Fruit fly (Drosophila melanogaster) whole organism, embryonic: ENCODE data around the gene ct.

Experiments used
- CG10654 ChIP-seq: fragments of 200-800 bp; sonication (Bioruptor generic); optimal IDR thresholded peaks from 2 replicates; lab custom pipeline; 2016; ENCODE audit warnings: missing biosample characterization, missing genetic modification characterization
- CG11093 ChIP-seq: fragments of 200-800 bp; sonication (Bioruptor generic); IDR thresholded peaks from 3 replicates; pipeline ENCODE4 v1.3.6; 2022; ENCODE audit warnings: missing biosample characterization, missing genetic modification characterization
- CG11723 ChIP-seq: fragments of 200-800 bp; sonication (Bioruptor generic); optimal IDR thresholded peaks from 2 replicates; lab custom pipeline; 2017; ENCODE audit warnings: missing biosample characterization, mild to moderate bottlenecking, missing genetic modification characterization
- CG12236 ChIP-seq: fragments of 200-800 bp; sonication (Bioruptor generic); optimal IDR thresholded peaks from 2 replicates; lab custom pipeline; 2016; ENCODE audit warnings: missing biosample characterization, missing genetic modification characterization
- CG12299 ChIP-seq: fragments of 200-800 bp; sonication (Bioruptor generic); optimal IDR thresholded peaks from 2 replicates; lab custom pipeline; 2018; ENCODE audit warnings: missing biosample characterization, mild to moderate bottlenecking, missing genetic modification characterization
- CG12659 ChIP-seq: fragments of 200-800 bp; sonication (Bioruptor generic); optimal IDR thresholded peaks from 3 replicates; lab custom pipeline; 2017; ENCODE audit warnings: mild to moderate bottlenecking, missing biosample characterization, missing genetic modification reagents, missing genetic modification characterization
- CG1603 ChIP-seq: fragments of 200-800 bp; sonication (Bioruptor generic); optimal IDR thresholded peaks from 2 replicates; lab custom pipeline; 2019; ENCODE audit warnings: missing biosample characterization, mild to moderate bottlenecking, missing genetic modification characterization, moderate library complexity
- CG17612 ChIP-seq: fragments of 200-800 bp; sonication (Bioruptor generic); IDR thresholded peaks from 2 replicates; pipeline ENCODE4 v1.3.6; 2022; ENCODE audit warnings: missing biosample characterization, missing genetic modification characterization
- CG1792 ChIP-seq: fragments of 200-800 bp; sonication (Bioruptor generic); optimal IDR thresholded peaks from 2 replicates; lab custom pipeline; 2016; ENCODE audit warnings: missing biosample characterization, missing genetic modification characterization
- CG34422 ChIP-seq: fragments of 200-800 bp; sonication (Bioruptor generic); IDR thresholded peaks from 3 replicates; pipeline ENCODE4 v1.3.6; 2022; ENCODE audit warnings: missing biosample characterization, missing genetic modification characterization
- CG42726 ChIP-seq: fragments of 200-800 bp; sonication (Bioruptor generic); IDR thresholded peaks from 2 replicates; pipeline ENCODE4 v1.3.6; 2022; ENCODE audit warnings: missing biosample characterization, missing genetic modification characterization; ENCODE audit not compliant: partially characterized antibody
- CG43689 ChIP-seq: fragments of 200-800 bp; sonication (Bioruptor generic); IDR thresholded peaks from 2 replicates; pipeline ENCODE4 v1.3.6; 2022; ENCODE audit warnings: missing biosample characterization, missing genetic modification characterization
- CG9609 ChIP-seq: fragments of 200-800 bp; sonication (Bioruptor generic); optimal IDR thresholded peaks from 3 replicates; lab custom pipeline; 2016; ENCODE audit warnings: missing biosample characterization, missing genetic modification characterization
- Drgx ChIP-seq: fragments of 200-800 bp; sonication (Bioruptor generic); IDR thresholded peaks from 2 replicates; pipeline ENCODE4 v1.3.6; 2022; ENCODE audit warnings: missing biosample characterization, missing genetic modification characterization
- HHEX ChIP-seq: fragments of 200-800 bp; sonication (Bioruptor generic); optimal IDR thresholded peaks from 3 replicates; lab custom pipeline; 2017; ENCODE audit warnings: missing biosample characterization, mild to moderate bottlenecking, missing genetic modification characterization, missing genetic modification reagents
- HmgD ChIP-seq: fragments of 200-800 bp; sonication (Bioruptor generic); optimal IDR thresholded peaks from 3 replicates; lab custom pipeline; 2016; ENCODE audit warnings: missing biosample characterization, missing genetic modification characterization
- Hmr ChIP-seq: fragments of 200-800 bp; sonication (Bioruptor generic); optimal IDR thresholded peaks from 3 replicates; lab custom pipeline; 2017; ENCODE audit warnings: mild to moderate bottlenecking, missing biosample characterization, missing genetic modification reagents, missing genetic modification characterization
- Hr78 ChIP-seq, 2 experiments: fragments of 200-800 bp in 1 of 2; fragments of >200 bp in 1 of 2; sonication (Bioruptor generic) in 1 of 2; optimal IDR thresholded peaks; 2 replicates each; lab custom pipeline; 2017 to 2019; ENCODE audit warnings: missing biosample characterization in 2 of 2, missing genetic modification characterization in 2 of 2, mild to moderate bottlenecking in 1 of 2, moderate library complexity in 1 of 2
- Jarid2 ChIP-seq: fragments of 200-800 bp; sonication (Bioruptor generic); optimal IDR thresholded peaks from 3 replicates; lab custom pipeline; 2017; ENCODE audit warnings: mild to moderate bottlenecking, missing biosample characterization, missing genetic modification reagents, missing genetic modification characterization
- Kr ChIP-seq: fragments of 200-800 bp; sonication (Bioruptor generic); optimal IDR thresholded peaks from 2 replicates; lab custom pipeline; 2017; ENCODE audit warnings: missing biosample characterization, mild to moderate bottlenecking, missing genetic modification characterization
- Lpt ChIP-seq: fragments of >200 bp; optimal IDR thresholded peaks from 2 replicates; lab custom pipeline; 2018; ENCODE audit warnings: missing biosample characterization, missing genetic modification characterization
- Mes4 ChIP-seq: fragments of 200-800 bp; sonication (Bioruptor generic); optimal IDR thresholded peaks from 2 replicates; lab custom pipeline; 2016; ENCODE audit warnings: missing biosample characterization, missing genetic modification characterization
- PHDP ChIP-seq: fragments of 200-800 bp; sonication (Bioruptor generic); optimal IDR thresholded peaks from 3 replicates; lab custom pipeline; 2018; ENCODE audit warnings: missing biosample characterization, mild to moderate bottlenecking, missing genetic modification characterization, moderate library complexity
- Ravus ChIP-seq: fragments of 200-800 bp; sonication (Bioruptor generic); IDR thresholded peaks from 2 replicates; pipeline ENCODE4 v1.3.6; 2022; ENCODE audit warnings: missing biosample characterization, missing genetic modification characterization
- Sin3A ChIP-seq: fragments of >200 bp; optimal IDR thresholded peaks from 2 replicates; lab custom pipeline; 2018
- Trl ChIP-seq, 3 experiments: fragments of >200 bp in 2 of 3; fragments of 200-800 bp in 1 of 3; sonication (Bioruptor generic) in 1 of 3; optimal IDR thresholded peaks; 2 replicates in 1 of 3; 3 replicates in 2 of 3; lab custom pipeline; 2016 to 2017; ENCODE audit warnings: missing biosample characterization in 1 of 3, missing genetic modification characterization in 1 of 3
- YL-1 ChIP-seq: fragments of 200-800 bp; sonication (Bioruptor generic); optimal IDR thresholded peaks from 3 replicates; lab custom pipeline; 2017; ENCODE audit warnings: missing biosample characterization, mild to moderate bottlenecking, missing genetic modification characterization
- ap ChIP-seq: fragments of 200-800 bp; sonication (Bioruptor generic); IDR thresholded peaks from 2 replicates; pipeline ENCODE4 v1.3.6; 2022; ENCODE audit warnings: missing biosample characterization, missing genetic modification characterization
- cad ChIP-seq: fragments of >200 bp; optimal IDR thresholded peaks from 2 replicates; lab custom pipeline; 2017; ENCODE audit warnings: missing biosample characterization, missing genetic modification characterization
- ci ChIP-seq: fragments of 200-800 bp; sonication (Bioruptor generic); IDR thresholded peaks from 3 replicates; pipeline ENCODE4 v1.3.6; 2022; ENCODE audit warnings: missing biosample characterization, missing genetic modification characterization
- crp ChIP-seq, 2 experiments: fragments of 200-800 bp; sonication (Bioruptor generic); optimal IDR thresholded peaks; 2 replicates in 1 of 2; 3 replicates in 1 of 2; lab custom pipeline; 2017; ENCODE audit warnings: missing biosample characterization in 2 of 2, missing genetic modification characterization in 2 of 2, mild to moderate bottlenecking in 1 of 2, moderate library complexity in 1 of 2
- cwo ChIP-seq: fragments of 200-800 bp; sonication (Bioruptor generic); optimal IDR thresholded peaks from 3 replicates; lab custom pipeline; 2017; ENCODE audit warnings: missing biosample characterization, missing genetic modification characterization, mild to moderate bottlenecking, moderate library complexity, missing genetic modification reagents
- fd64A ChIP-seq: fragments of 200-800 bp; sonication (Bioruptor generic); optimal IDR thresholded peaks from 3 replicates; lab custom pipeline; 2018; ENCODE audit warnings: missing biosample characterization, mild to moderate bottlenecking, missing genetic modification characterization
- her ChIP-seq: fragments of 200-800 bp; sonication (Bioruptor generic); optimal IDR thresholded peaks from 2 replicates; lab custom pipeline; 2016; ENCODE audit warnings: missing biosample characterization, missing genetic modification characterization
- ind ChIP-seq: fragments of 200-800 bp; sonication (Bioruptor generic); optimal IDR thresholded peaks from 3 replicates; lab custom pipeline; 2016; ENCODE audit warnings: missing biosample characterization, missing genetic modification characterization
- lab ChIP-seq: fragments of 200-800 bp; sonication (Bioruptor generic); optimal IDR thresholded peaks from 3 replicates; lab custom pipeline; 2017; ENCODE audit warnings: missing biosample characterization, missing genetic modification characterization, mild to moderate bottlenecking, moderate library complexity, missing genetic modification reagents
- lbe ChIP-seq: fragments of 200-800 bp; sonication (Bioruptor generic); optimal IDR thresholded peaks from 2 replicates; lab custom pipeline; 2016; ENCODE audit warnings: missing biosample characterization, mild to moderate bottlenecking, missing genetic modification characterization
- lola ChIP-seq, 3 experiments: fragments of >200 bp in 2 of 3; fragments of 200-800 bp in 1 of 3; sonication (Bioruptor generic) in 1 of 3; optimal IDR thresholded peaks; 2 replicates each; lab custom pipeline; 2017 to 2019; ENCODE audit warnings: missing biosample characterization in 3 of 3, missing genetic modification characterization in 3 of 3, mild to moderate bottlenecking in 1 of 3, moderate library complexity in 1 of 3
- luna ChIP-seq: fragments of 200-800 bp; sonication (Bioruptor generic); optimal IDR thresholded peaks from 2 replicates; lab custom pipeline; 2016; ENCODE audit warnings: missing biosample characterization, missing genetic modification characterization
- maf-S ChIP-seq: fragments of 200-800 bp; sonication (Bioruptor generic); optimal IDR thresholded peaks from 2 replicates; lab custom pipeline; 2016; ENCODE audit warnings: missing biosample characterization, missing genetic modification characterization
- odd ChIP-seq: fragments of 200-800 bp; sonication (Bioruptor generic); optimal IDR thresholded peaks from 2 replicates; lab custom pipeline; 2017; ENCODE audit warnings: missing biosample characterization, mild to moderate bottlenecking, missing genetic modification characterization
- prd ChIP-seq, 3 experiments: fragments of >200 bp in 2 of 3; fragments of 200-800 bp in 1 of 3; sonication (Bioruptor generic) in 1 of 3; optimal IDR thresholded peaks in 2 of 3; IDR thresholded peaks in 1 of 3; 2 replicates in 2 of 3; 3 replicates in 1 of 3; pipeline versions ENCODE4 v1.3.6 to Lab custom; 2017 to 2022; ENCODE audit warnings: missing biosample characterization in 1 of 3, missing genetic modification characterization in 1 of 3
- pros ChIP-seq: fragments of 200-800 bp; sonication (Bioruptor generic); optimal IDR thresholded peaks from 3 replicates; lab custom pipeline; 2019; ENCODE audit warnings: missing biosample characterization, mild to moderate bottlenecking, missing genetic modification characterization, moderate library complexity
- pum ChIP-seq: fragments of 200-800 bp; sonication (Bioruptor generic); optimal IDR thresholded peaks from 2 replicates; lab custom pipeline; 2016; ENCODE audit warnings: missing biosample characterization, missing genetic modification characterization
- repo ChIP-seq: fragments of 200-800 bp; sonication (Bioruptor generic); optimal IDR thresholded peaks from 2 replicates; lab custom pipeline; 2016; ENCODE audit warnings: missing biosample characterization, missing genetic modification characterization
- sna ChIP-seq: fragments of 200-800 bp; sonication (Bioruptor generic); IDR thresholded peaks from 2 replicates; pipeline ENCODE4 v1.3.6; 2022; ENCODE audit warnings: missing biosample characterization, missing genetic modification characterization; ENCODE audit not compliant: partially characterized antibody
- unpg ChIP-seq: fragments of 200-800 bp; sonication (Bioruptor generic); optimal IDR thresholded peaks from 3 replicates; lab custom pipeline; 2018; ENCODE audit warnings: missing biosample characterization, mild to moderate bottlenecking, missing genetic modification characterization, moderate library complexity

ct gene

DNA sequence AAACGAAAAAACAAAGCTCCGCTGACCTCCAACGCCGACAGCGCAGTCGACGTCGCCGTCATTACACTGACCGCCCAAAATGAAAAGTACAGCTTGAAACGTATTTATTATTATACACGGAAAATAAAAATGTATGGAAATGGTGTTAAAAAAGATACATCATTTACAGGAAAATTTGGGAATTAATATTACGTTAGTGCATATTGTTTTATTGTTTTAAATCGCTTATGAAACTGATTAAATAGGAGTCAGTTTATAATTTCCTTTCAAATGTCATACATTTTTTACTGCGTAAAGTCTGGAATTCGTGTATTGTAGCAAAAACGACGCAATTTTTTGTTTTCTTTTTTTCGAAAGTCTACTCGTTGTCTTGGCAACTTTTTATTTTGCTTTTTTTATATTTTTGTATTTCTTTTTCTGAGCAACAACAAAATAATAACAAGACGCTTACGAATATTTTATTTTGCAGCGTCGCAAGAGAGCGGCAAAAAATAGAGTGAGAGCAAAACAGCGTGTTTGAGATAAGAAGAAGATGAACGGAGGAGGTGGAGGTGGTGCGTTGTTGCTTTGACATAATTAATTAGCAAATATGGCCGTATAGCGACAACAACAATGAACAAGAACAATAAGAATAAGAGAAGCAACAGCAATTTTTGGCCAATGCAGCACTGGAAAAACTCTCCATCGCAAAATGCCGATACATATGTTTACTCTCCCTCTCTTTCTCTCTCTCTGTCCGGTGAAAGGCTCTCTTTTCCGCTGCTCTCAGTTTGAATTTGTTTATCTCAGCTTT is 83.9 kb downstream of the ct start:
- no peak for TF ChIP-seq crp (GFP tag; optimal IDR thresholded peaks at IDR 0.05; lab: Kevin White, UChicago)
- TF ChIP-seq ci (GFP tag; lab: Robert Waterston, UW): peak; percentile 75
- no peak for TF ChIP-seq cad
- peak; percentile 45; the same call in 1 of the 3 replicates for TF ChIP-seq CG34422 (GFP tag; lab: Robert Waterston, UW)
- TF ChIP-seq CG17612 (GFP tag; lab: Robert Waterston, UW): 0 out of 2 replicates have a peak, but pooled peaks have one; percentile 24
- TF ChIP-seq YL-1: no peak
- TF ChIP-seq sna (GFP tag; lab: Robert Waterston, UW): no peak
- TF ChIP-seq HmgD (GFP tag; lab: Kevin White, UChicago): no peak
- TF ChIP-seq CG43689 (GFP tag; lab: Robert Waterston, UW): no peak
- peak; percentile 64 for TF ChIP-seq odd (GFP tag; lab: Kevin White, UChicago)
- peak; percentile 50 for TF ChIP-seq CG11723 (GFP tag; lab: Kevin White, UChicago)
- TF ChIP-seq CG12236 (GFP tag; lab: Kevin White, UChicago): peak; percentile 47
- no peak for TF ChIP-seq prd (optimal IDR thresholded peaks at IDR 0.05; lab: Kevin White, UChicago)
- peak; percentile 67; the same call in 2 of the 3 replicates for TF ChIP-seq prd (GFP tag; IDR thresholded peaks at IDR 0.05; lab: Robert Waterston, UW)
- no peak for TF ChIP-seq Lpt (GFP tag; lab: Kevin White, UChicago)
- peak; percentile 66 for TF ChIP-seq Mes4 (GFP tag; lab: Kevin White, UChicago)
- peak; percentile 34 for TF ChIP-seq Jarid2
- TF ChIP-seq maf-S (GFP tag; lab: Kevin White, UChicago): peak; percentile 58
- 0 out of 2 replicates have a peak, but pooled peaks have one; percentile 6 for TF ChIP-seq ap
- peak; percentile 31 for TF ChIP-seq lbe (GFP tag; lab: Kevin White, UChicago)
- no peak for TF ChIP-seq CG11093
- peak; percentile 77 for TF ChIP-seq CG12659 (GFP tag; lab: Kevin White, UChicago)
- peak; percentile 77 for TF ChIP-seq Drgx
- peak; percentile 48 for TF ChIP-seq CG1603 (tag; lab: Kevin White, UChicago)
- TF ChIP-seq CG1792 (GFP tag; lab: Kevin White, UChicago): peak; percentile 38
- peak; percentile 65 for TF ChIP-seq HHEX (GFP tag; lab: Kevin White, UChicago)
- TF ChIP-seq lola (GFP tag; optimal IDR thresholded peaks at IDR 0.05; lab: Kevin White, UChicago): peak in 1 of 3 experiments; percentile 27
- peak; percentile 66 for TF ChIP-seq ind (GFP tag; lab: Kevin White, UChicago)
- TF ChIP-seq pros (GFP tag; lab: Kevin White, UChicago): no peak
- peak; percentile 54 for TF ChIP-seq CG9609 (GFP tag; lab: Kevin White, UChicago)
- no peak for TF ChIP-seq Kr (GFP tag; lab: Kevin White, UChicago)
- TF ChIP-seq pum: peak; percentile 47
- peak; percentile 29; the same call in 1 of the 2 replicates for TF ChIP-seq Ravus (GFP tag; lab: Robert Waterston, UW)
- TF ChIP-seq lab (GFP tag; lab: Kevin White, UChicago): peak; percentile 79
- peak; percentile 41 for TF ChIP-seq luna (GFP tag; lab: Kevin White, UChicago)
- TF ChIP-seq Hmr (GFP tag; lab: Kevin White, UChicago): peak; percentile 82
- TF ChIP-seq her (GFP tag; lab: Kevin White, UChicago): peak; percentile 53
- no peak for TF ChIP-seq CG42726
- TF ChIP-seq Trl (optimal IDR thresholded peaks at IDR 0.05; lab: Kevin White, UChicago): peak; percentile 93 to 98
- TF ChIP-seq Trl (GFP tag; optimal IDR thresholded peaks at IDR 0.05; lab: Kevin White, UChicago): peak; percentile 44
- TF ChIP-seq Hr78 (GFP tag; optimal IDR thresholded peaks at IDR 0.05; lab: Kevin White, UChicago): no peak
- TF ChIP-seq CG10654 (GFP tag; lab: Kevin White, UChicago): peak; percentile 39
- no peak for TF ChIP-seq Sin3A (lab: Kevin White, UChicago)
- no peak for TF ChIP-seq CG12299
- TF ChIP-seq unpg (GFP tag; lab: Kevin White, UChicago): peak; percentile 80
- no peak for TF ChIP-seq repo (GFP tag; lab: Kevin White, UChicago)
- TF ChIP-seq fd64A (GFP tag; lab: Kevin White, UChicago): peak; percentile 20
- peak; percentile 82 for TF ChIP-seq PHDP (tag; lab: Kevin White, UChicago)
- TF ChIP-seq cwo (GFP tag; lab: Kevin White, UChicago): peak; percentile 63
